Worm (Caenorhabditis elegans) whole organism, L3 larva: ENCODE data around the gene E02H4.4.

ENCODE experiments used
- R02D3.7 ChIP-seq: fragments of 150-350 bp; optimal IDR thresholded peaks from 2 replicates; lab custom pipeline; 2014; ENCODE audit warnings: missing biosample characterization, missing genetic modification characterization
- ZK546.5 ChIP-seq: sonication (generic microtip); optimal IDR thresholded peaks from 2 replicates; lab custom pipeline; 2017; ENCODE audit warnings: missing biosample characterization, missing genetic modification characterization
- lin-39 ChIP-seq: fragments of 150-350 bp; optimal IDR thresholded peaks from 2 replicates; lab custom pipeline; 2018; ENCODE audit warnings: missing biosample characterization, missing genetic modification reagents, missing genetic modification characterization
- nfya-1 ChIP-seq: sonication (generic microtip); optimal IDR thresholded peaks from 2 replicates; lab custom pipeline; 2017; ENCODE audit warnings: missing genetic modification characterization, mild to moderate bottlenecking, missing compliant biosample characterization, antibody characterized with exemption, moderate library complexity; ENCODE audit not compliant: insufficient read depth
- nhr-12 ChIP-seq: fragments of 150-350 bp; optimal IDR thresholded peaks from 2 replicates; lab custom pipeline; 2014; ENCODE audit warnings: missing biosample characterization, missing genetic modification characterization
- nhr-28 ChIP-seq: fragments of 150-350 bp; optimal IDR thresholded peaks from 2 replicates; lab custom pipeline; 2014; ENCODE audit warnings: missing biosample characterization, missing genetic modification characterization
- nhr-77 ChIP-seq: fragments of 150-350 bp; optimal IDR thresholded peaks from 2 replicates; lab custom pipeline; 2014; ENCODE audit warnings: missing biosample characterization, missing genetic modification characterization
- pha-4 ChIP-seq: fragments of 150-350 bp; optimal IDR thresholded peaks from 2 replicates; lab custom pipeline; 2014; ENCODE audit warnings: missing biosample characterization, missing genetic modification reagents, missing genetic modification characterization
- unc-39 ChIP-seq: sonication (generic microtip); optimal IDR thresholded peaks from 4 replicates; lab custom pipeline; 2017; ENCODE audit warnings: missing biosample characterization, missing genetic modification characterization
- unc-62 ChIP-seq: fragments of 150-350 bp; sonication (generic microtip); optimal IDR thresholded peaks from 4 replicates; lab custom pipeline; 2014; ENCODE audit warnings: missing biosample characterization, missing genetic modification reagents, missing genetic modification characterization
- ztf-4 ChIP-seq: fragments of 150-350 bp; optimal IDR thresholded peaks from 2 replicates; lab custom pipeline; 2014; ENCODE audit warnings: missing biosample characterization, missing genetic modification characterization

- TF ChIP-seq ztf-4 (no peak), unc-39 (no peak), nhr-77 (tag; lab: Kevin White, UChicago) (no peak), pha-4 (tag; lab: Kevin White, UChicago) (no peak), nfya-1 (tag; lab: Kevin White, UChicago) (no peak), nhr-28 (no peak), ZK546.5 (tag; lab: Kevin White, UChicago) (no peak), unc-62 (no peak), nhr-12 (tag; lab: Kevin White, UChicago) (no peak), lin-39 (tag; lab: Kevin White, UChicago) (no peak), R02D3.7 (tag; lab: Kevin White, UChicago) (no peak)
Observed at ce11 chrX:14257661-14258060, at the start of gene E02H4.4.
